Worm (Caenorhabditis elegans) whole organism, L1 larva: ENCODE measurements around the gene lgc-17.

ENCODE experiments used
- ama-1 ChIP-seq: fragments of 150-350 bp; optimal IDR thresholded peaks from 2 replicates; lab custom pipeline; 2014
- elt-3 ChIP-seq, 6 experiments: fragments of 150-350 bp in 1 of 6; sonication (generic microtip); optimal IDR thresholded peaks; 2 replicates each; lab custom pipeline; 2017 to 2018; ENCODE audit warnings: missing biosample characterization in 6 of 6, missing genetic modification characterization in 6 of 6, inconsistent platforms in 1 of 6
- fkh-8 ChIP-seq: sonication (generic microtip); optimal IDR thresholded peaks from 2 replicates; lab custom pipeline; 2016; ENCODE audit warnings: mild to moderate bottlenecking, missing genetic modification characterization, missing compliant biosample characterization
- grh-1 ChIP-seq: fragments of 200-800 bp; sonication (Bioruptor generic); IDR thresholded peaks from 2 replicates; pipeline ENCODE4 v1.3.6; 2022; ENCODE audit warnings: missing genetic modification reagents, missing genetic modification characterization, missing compliant biosample characterization
- mdl-1 ChIP-seq, 2 experiments: fragments of 150-350 bp; optimal IDR thresholded peaks; 2 replicates each; lab custom pipeline; 2014 to 2017; ENCODE audit warnings: missing biosample characterization in 2 of 2, missing genetic modification characterization in 2 of 2, inconsistent platforms in 1 of 2
- nhr-12 ChIP-seq: sonication (generic microtip); optimal IDR thresholded peaks from 2 replicates; lab custom pipeline; 2017; ENCODE audit warnings: missing biosample characterization, missing genetic modification characterization
- nhr-77 ChIP-seq: fragments of 150-350 bp; optimal IDR thresholded peaks from 2 replicates; lab custom pipeline; 2014; ENCODE audit warnings: missing biosample characterization, missing genetic modification characterization
- unc-130 ChIP-seq: fragments of 150-350 bp; optimal IDR thresholded peaks from 2 replicates; lab custom pipeline; 2017; ENCODE audit warnings: missing biosample characterization, missing genetic modification characterization, inconsistent platforms
- zag-1 ChIP-seq: fragments of 150-350 bp; optimal IDR thresholded peaks from 2 replicates; lab custom pipeline; 2014; ENCODE audit warnings: missing biosample characterization, missing genetic modification characterization
- ztf-4 ChIP-seq: fragments of 150-350 bp; optimal IDR thresholded peaks from 2 replicates; lab custom pipeline; 2014; ENCODE audit warnings: missing biosample characterization, missing genetic modification characterization

DNA sequence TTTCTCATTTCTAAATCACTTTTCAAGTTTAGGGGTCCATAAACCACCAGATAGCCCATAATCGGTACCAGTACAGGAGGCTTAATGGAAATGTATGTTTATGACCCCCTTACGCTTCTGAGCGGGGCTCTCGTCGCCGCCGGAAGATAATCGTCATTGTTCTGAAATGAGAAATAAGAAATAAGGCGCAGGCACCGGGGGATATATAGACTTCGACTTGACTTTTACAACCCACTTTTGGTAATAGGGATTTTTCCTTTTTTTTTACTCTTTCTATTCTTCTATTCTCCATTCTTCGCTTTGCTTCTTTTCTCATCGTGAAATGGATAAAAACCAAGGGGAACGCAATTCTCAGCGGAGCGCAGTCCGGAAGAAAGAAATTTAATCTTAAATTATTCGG, 26.2 kb upstream of the lgc-17 start:
- no peak for TF ChIP-seq zag-1 (tag; lab: Kevin White, UChicago)
- TF ChIP-seq ama-1: no peak
- no peak for TF ChIP-seq nhr-77 (tag; lab: Kevin White, UChicago)
- no peak for TF ChIP-seq grh-1 (GFP tag; lab: Robert Waterston, UW)
- no peak for TF ChIP-seq nhr-12
- no peak for TF ChIP-seq ztf-4 (tag; lab: Kevin White, UChicago)
- TF ChIP-seq mdl-1 (tag; optimal IDR thresholded peaks at IDR 0.05; lab: Kevin White, UChicago): no peak
- no peak for TF ChIP-seq unc-130 (tag; lab: Kevin White, UChicago)
- TF ChIP-seq fkh-8: no peak
- TF ChIP-seq elt-3 (tag; optimal IDR thresholded peaks at IDR 0.05; lab: Kevin White, UChicago): no peak
